Worm (Caenorhabditis elegans) whole organism, dauer: Measurements from ENCODE around the gene W05B2.2.

Source experiments
- unc-62 ChIP-seq: sonication (generic microtip); optimal IDR thresholded peaks from 2 replicates; lab custom pipeline; 2017; ENCODE audit warnings: missing biosample characterization, missing genetic modification reagents, missing genetic modification characterization

Gene W05B2.2

DNA sequence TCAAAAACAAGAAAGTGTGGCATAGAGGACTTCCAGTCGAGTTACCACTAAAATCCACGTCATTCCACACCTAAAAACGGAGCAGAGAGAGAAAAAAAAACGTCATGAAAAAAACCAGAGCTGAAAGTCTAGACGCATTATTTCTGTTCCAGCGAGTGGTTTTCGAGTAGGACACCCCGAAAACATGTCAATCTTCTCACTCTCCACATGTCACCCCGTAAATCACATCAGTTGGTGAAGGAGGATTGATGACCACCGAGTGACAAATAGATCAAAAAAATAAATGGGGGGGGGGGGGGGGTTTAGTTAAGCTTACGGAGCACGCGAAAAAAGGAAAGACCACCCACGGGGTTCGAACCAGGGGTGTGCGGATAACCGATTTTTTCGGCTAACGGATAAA is 9.2 kb downstream of the W05B2.2 start:
- TF ChIP-seq unc-62 (GFP tag; lab: Kevin White, UChicago): no peak

DNA sequence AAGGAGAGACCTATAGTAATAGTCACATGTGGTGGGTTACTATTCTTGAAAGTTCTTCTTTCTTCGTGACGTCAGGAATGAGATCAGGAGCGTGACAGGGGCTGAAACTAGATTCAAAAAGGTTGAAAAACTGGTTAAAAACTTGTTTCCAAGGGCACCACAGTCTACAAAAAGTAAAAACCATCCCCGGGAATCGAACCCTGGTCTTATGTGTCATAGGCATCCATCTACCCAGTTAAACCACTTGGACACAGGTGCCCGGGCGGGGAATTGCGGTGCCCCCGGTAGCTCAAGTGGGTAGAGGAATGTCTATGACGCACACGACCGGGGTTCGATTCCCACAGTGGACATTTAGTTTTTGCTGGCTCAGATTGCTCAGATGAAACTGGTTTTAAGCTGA is 9.7 kb downstream of the W05B2.2 start:
- no peak for TF ChIP-seq unc-62 (GFP tag; lab: Kevin White, UChicago)

DNA sequence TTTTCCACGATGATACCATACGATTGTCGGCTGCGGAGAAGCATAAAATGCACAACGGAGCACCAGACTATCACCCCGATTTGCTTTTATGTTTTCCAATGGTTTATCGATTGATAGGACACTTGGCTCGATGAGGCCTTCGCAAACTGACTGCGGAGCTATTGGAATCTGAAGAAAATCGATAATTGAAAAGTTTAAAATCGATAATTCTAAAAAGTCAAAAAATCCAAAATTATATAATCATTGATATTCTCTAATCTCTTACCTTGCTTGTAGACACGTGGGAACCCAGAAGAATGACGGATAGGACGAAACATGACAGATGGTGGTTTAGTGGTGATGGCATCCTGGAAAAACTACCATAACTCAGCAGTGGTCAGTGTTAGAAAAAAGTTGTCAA is 13.8 kb downstream of the W05B2.2 start, which contains the start of gene zig-5:
Gene zig-5 (minus strand): TSS at position 349 of the 400 bp plus-strand sequence.
- TF ChIP-seq unc-62 (GFP tag; lab: Kevin White, UChicago): no peak

DNA sequence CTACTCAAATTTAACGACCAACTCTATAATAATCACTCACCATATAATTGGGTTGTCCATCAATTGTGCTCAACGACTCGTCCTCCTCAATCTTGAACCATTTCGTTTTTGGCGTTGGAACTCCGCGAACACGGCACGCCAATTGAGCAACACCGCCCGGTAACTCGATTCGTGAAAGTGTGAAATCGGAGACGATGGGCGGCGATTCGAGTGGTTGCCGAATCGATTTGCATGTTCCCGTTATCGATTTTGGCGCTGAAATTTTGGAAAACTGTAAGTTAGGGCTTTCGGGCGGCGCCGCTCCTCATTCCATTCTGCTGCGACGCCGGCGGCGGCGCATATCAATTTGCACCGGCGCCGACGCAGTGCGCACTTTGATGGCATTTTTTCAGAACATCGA is 15.2 kb downstream of the W05B2.2 start:
- TF ChIP-seq unc-62 (GFP tag; lab: Kevin White, UChicago): no peak

DNA sequence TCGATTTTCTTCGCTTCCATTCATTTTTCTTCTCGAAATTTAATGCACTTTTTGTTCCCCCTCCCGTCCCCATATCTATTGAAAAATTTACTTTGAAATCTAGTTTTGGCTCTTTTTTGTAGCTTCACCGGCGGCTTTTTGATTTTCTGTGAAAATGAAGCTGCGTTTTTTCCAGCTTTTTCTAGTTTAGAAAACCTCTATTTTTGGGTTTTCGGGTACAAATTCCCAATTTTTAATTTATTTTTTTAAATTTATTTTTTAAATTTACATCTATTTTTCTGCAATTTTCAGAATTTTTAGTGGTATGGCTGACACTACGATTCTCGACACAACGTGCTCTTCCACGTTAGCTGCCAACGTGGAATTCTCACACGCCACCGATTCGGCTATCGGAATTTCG is 19.8 kb downstream of the W05B2.2 start, which contains the start of gene strd-1:
Gene strd-1 (plus strand): TSS at position 301 of the 400 bp plus-strand sequence.
- TF ChIP-seq unc-62 (GFP tag; lab: Kevin White, UChicago): no peak

DNA sequence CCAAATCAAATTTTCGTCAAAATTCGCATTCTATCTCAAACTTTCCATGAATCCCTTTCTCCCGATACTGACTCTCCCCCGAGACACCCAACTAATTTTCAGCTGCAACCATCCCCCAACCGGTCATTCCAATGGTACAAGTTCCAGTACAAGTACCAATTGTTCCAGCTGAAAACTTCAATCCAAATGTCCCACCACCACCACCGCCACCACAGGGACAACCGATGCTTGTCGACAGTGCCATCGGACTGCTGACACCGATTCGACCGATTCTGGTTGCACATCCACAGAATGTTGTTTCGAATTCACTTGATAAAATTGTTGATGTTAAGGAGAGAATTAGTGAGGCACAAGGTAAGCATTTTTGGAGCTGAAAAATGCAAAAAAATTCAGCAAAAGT is 21.4 kb downstream of the W05B2.2 start:
- TF ChIP-seq unc-62 (GFP tag; lab: Kevin White, UChicago): no peak

DNA sequence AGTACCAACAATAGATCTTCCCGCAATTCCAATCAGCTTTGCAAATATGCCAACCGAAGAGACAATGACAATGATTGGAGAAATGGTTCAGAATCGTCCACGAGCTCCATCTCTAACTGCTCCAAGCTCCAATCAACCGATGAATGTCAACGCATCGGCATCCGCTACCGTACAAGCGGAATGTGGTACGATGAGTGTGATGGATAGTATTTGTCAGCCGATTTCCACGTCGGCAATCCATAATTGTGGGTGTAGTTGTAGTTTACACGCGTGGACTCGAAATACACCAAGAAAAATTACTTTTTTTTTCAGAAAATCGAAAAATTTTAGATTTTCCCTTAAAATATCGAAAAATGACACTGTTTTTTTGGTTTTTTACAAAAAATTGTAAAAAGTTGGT is 24.0 kb downstream of the W05B2.2 start:
- no peak for TF ChIP-seq unc-62 (GFP tag; lab: Kevin White, UChicago)

DNA sequence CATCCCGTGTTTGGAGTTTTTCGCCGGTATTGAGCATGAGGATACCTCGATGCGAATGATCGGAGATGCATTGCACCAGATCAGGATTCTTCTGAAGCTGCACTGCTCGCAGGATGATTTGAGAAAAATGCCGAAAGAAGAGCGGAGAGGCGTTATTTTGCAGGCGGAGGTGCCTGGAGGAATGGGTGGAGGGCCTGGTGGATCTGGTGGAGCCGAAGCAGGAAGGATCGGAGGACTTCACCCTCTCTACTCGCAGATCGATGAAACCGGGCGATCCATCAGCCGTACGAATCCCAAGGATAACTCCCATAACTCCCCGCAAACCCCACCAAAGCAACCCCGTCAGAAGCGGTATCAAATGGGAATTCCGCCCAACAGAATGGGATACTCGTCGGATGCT is 27.7 kb downstream of the W05B2.2 start:
- no peak for TF ChIP-seq unc-62 (GFP tag; lab: Kevin White, UChicago)

DNA sequence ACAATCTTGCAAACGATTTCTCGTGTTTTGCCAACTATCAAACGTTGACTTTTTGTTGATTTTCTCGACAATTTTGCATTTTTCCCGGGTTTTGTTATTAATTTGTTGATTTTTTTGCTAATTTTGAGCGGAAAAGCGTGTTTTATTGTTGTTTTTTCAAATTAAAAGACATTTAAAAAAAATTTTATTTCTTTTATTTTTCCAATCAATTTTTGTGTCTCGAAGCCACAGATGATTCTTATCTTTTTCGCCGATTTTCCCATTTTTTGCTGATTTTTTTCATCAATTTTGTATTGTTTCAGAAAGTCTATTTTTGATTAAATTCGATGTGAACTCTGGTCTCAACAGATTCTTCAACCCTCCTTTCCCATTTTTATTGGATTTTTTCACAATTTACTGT is 31.0 kb downstream of the W05B2.2 start, which contains the start of gene rle-1:
Gene rle-1 (plus strand): TSS at position 301 of the 400 bp plus-strand sequence.
- no peak for TF ChIP-seq unc-62 (GFP tag; lab: Kevin White, UChicago)

DNA sequence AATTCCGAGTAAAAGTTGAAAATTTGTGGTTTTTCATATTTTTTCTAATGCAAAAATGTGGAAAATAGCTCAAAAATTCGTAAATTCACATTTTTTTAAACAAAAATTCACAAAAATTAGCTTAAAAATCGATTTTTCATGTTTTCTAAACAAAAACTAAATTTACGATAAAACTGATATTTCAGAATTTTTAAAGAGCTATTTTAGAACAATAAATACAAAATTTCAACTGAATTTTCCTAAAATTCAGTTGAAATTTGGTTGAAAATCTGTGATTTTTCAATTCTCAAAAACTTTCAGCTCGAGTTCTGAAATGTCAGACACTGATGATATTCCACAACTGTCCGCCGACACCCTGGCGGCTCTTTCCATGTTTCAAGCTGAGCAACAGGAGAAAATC is 33.6 kb downstream of the W05B2.2 start, which contains the start of gene M142.8:
Gene M142.8 (plus strand): TSS at position 301 of the 400 bp plus-strand sequence.
- no peak for TF ChIP-seq unc-62 (GFP tag; lab: Kevin White, UChicago)

DNA sequence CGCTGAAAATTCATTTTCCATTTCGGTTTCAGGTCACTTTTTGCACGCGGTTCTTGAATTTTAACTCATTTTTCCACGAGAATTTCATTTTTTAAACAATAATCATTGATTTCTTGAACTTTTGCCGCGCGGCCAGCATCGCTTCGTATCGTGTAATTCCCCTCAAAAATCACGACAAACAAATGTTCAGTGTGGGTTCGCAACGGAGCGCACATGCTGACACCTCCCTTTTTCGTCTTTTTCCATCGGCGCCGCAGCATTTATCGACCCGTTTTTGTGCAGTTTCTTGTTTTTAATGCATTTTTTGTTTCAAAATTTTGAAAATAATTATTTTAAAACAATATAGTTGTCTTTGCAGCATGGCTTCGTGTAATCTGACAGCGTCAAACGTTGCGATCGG is 36.1 kb downstream of the W05B2.2 start, which contains the start of gene M142.5:
Gene M142.5 (plus strand): TSS at position 352 of the 400 bp plus-strand sequence.
- TF ChIP-seq unc-62 (GFP tag; lab: Kevin White, UChicago): no peak

DNA sequence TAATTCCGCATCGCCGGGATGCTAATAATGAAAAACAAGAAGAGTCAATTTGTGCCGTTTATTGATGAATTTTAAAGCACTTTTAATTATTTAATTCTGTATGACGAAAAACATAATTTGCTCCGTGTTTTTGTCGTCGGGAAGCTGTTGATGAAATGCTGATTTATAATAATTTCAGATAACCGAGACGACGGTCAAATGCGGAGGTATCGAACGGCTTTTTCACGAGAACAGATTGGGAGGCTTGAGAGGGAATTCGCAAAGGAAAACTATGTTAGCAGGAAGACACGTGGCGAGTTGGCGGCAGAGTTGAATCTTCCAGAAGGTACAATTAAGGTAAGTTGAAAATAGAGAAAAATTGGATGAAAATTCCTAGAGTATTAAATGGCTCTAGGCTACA is 43.4 kb downstream of the W05B2.2 start:
- no peak for TF ChIP-seq unc-62 (GFP tag; lab: Kevin White, UChicago)

DNA sequence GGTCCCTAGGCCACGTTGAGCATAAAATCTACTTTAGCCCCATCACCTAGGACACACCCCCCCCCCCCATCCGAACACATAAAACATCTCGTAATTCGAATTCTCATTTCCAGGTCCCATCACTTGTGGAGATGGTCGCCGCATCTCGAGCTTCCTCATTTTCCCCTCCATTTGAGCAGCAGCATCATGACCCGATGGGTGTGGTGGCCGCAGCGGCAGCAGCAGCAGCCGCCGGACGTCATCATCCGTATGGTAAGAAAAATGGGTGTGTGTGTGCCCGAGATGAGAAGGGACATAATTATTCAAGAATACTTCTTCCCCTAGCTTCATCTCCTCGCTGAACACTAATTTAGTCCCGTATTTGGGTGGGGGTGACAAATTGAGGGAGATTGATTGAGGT is 45.4 kb downstream of the W05B2.2 start:
- no peak for TF ChIP-seq unc-62 (GFP tag; lab: Kevin White, UChicago)

DNA sequence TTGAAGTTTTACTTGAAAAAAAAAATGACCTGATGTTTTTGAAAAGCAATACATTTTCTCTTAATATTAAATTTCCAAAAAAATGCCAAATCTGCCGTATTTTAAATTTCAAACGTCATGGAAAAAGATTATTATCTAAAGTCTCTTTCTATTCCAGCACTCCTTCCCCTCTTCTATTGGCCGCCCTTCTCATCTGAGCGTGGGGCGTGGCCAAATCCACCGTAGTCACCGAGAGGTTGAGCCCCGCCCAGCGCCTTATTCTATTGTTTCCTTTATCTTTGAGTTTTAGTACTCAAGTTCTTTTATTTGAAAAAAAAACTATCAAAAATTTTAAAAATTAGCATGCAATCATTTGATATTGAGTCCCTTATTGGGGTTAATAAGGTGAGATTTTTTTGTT is 46.9 kb downstream of the W05B2.2 start, which contains the start of gene vab-7:
Gene vab-7 (plus strand): TSS at position 301 of the 400 bp plus-strand sequence.
- TF ChIP-seq unc-62 (GFP tag; lab: Kevin White, UChicago): no peak

DNA sequence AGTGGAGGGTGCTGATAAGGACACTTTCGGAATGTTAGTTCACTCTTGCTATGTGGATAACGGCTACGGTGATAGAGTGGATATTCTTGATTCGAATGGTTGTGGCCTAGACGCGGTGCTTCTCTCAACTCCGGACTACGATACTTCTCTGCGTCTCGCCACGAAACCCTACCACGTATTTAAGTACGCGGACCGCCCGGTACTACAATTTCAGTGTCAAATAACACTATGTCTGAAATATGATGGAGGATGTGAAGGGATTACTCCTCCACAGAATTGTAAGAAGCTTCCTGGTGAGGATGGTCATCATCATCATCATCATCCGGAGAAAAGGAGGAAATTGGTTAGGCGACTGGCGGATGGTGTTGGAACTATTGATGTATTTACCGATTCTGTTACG is 51.9 kb downstream of the W05B2.2 start:
- no peak for TF ChIP-seq unc-62 (GFP tag; lab: Kevin White, UChicago)

DNA sequence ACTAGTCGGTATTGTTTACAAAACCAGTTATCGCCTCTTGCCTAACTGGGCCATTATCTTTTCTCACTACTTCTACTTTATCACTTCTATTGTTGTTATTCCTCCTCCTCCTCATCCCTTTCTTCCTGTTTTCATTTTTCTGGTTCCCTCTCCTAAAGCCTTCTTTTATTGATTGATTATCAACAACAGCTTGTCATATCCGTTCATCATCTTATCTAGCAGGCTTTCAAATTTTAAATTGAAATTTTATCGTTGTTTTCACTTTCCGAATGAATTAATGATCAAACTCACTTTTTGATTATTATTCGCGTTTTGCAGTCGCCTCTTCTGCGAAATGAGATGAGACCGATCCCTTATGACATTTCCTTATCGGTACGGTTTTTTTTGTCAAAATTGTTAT is 55.8 kb downstream of the W05B2.2 start, which contains the start of gene cut-6:
Gene cut-6 (plus strand): TSS at position 301 of the 400 bp plus-strand sequence.
- no peak for TF ChIP-seq unc-62 (GFP tag; lab: Kevin White, UChicago)
